Worm (Caenorhabditis elegans): ENCODE results near the gene Y54G11A.2.

Gene Y54G11A.2

DNA sequence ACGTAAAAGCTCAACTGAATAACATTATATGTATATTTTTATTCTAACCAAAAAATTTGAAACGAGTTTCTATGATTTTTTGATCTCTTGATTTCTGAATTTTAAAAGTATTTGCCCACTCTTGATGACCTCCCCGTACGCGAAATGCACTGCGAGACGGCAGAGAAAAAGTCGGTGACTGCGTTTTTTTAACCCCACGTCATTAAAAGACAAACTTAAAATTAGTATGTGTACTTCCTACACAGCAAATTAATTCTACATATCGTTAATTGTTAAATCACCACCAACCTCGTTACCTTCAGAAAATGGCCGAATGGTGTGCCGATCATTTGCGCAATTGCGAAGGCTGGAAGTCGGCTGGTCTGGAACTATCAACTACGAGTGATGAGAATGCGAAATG, 40.4 kb downstream of the Y54G11A.2 start, which contains the start of gene Y54G11A.4:
TSS of gene Y54G11A.4 (plus strand) at position 301 of the 400 bp plus-strand sequence.
- TF ChIP-seq ceh-82 (tag; optimal IDR thresholded peaks at IDR 0.05): peak in 1 of 3 experiments; percentile 13
- no peak for TF ChIP-seq nhr-28 (tag; optimal IDR thresholded peaks at IDR 0.05)
- no peak for TF ChIP-seq ceh-90 (tag; optimal IDR thresholded peaks at IDR 0.05)
- TF ChIP-seq C16A3.4 (tag; optimal IDR thresholded peaks at IDR 0.05): no peak
- no peak for TF ChIP-seq nhr-76 (tag; optimal IDR thresholded peaks at IDR 0.05)
- TF ChIP-seq nhr-85 (tag): peak; percentile 38
- TF ChIP-seq hpl-2 (GFP tag; optimal IDR thresholded peaks at IDR 0.05): no peak

DNA sequence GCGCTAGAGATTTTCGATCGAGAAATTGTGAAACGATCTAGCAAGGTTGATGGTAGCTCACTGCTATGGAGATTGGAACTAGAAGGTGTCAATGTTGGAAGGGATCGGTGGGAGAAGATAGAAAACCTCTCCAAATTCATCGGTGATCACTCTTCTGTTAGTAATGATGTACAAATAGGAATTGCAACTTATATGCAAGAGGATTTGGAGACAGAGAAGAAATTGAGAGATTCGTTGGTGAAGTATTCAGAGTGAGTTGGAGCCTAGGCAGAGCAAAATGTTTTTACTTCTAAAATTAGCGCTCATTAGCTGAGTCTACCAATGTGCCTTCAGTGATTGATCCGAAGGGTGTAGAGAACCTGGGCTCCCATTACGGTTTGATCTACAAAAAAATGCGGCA, 42.2 kb downstream of the Y54G11A.2 start:
- no peak for TF ChIP-seq pag-3 (tag; optimal IDR thresholded peaks at IDR 0.05; ENCODE audit: borderline replicate concordance, insufficient read depth)
- no peak for TF ChIP-seq efl-1 (optimal IDR thresholded peaks at IDR 0.05)
- peak in 1 of 2 experiments; percentile 85 for TF ChIP-seq efl-1 (GFP tag; optimal IDR thresholded peaks at IDR 0.05 in 1 of 2)
- TF ChIP-seq sptf-1 (tag; optimal IDR thresholded peaks at IDR 0.05): no peak

DNA sequence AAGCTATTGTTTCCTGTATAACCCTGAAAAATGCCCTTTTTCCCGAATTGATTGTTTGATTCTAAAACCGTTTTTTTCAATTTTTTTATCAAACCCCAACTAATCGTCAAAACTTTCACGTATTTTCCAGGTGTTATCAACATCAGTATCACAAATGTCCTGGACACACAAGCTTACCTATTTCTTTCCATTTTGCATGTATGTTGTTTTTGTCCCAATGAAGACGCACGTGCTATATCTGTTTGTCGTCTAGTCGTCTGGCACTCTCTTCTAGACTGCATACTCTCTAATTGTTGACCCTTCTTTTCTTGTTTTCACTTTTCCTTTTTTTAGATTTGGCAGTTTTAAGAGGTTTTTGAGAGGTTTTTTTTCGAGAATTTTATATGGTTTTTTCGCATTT, 44.2 kb downstream of the Y54G11A.2 start:
- TF ChIP-seq aha-1 (tag; optimal IDR thresholded peaks at IDR 0.05) (no peak), lsy-2 (tag; optimal IDR thresholded peaks at IDR 0.05) (peak; percentile 24 to 46), egl-13 (tag; optimal IDR thresholded peaks at IDR 0.05) (no peak), pax-3 (tag; optimal IDR thresholded peaks at IDR 0.05) (no peak), fkh-8 (tag; optimal IDR thresholded peaks at IDR 0.05) (no peak), nhr-237 (tag; optimal IDR thresholded peaks at IDR 0.05) (no peak), rnt-1 (tag; optimal IDR thresholded peaks at IDR 0.05) (peak; percentile 2), lin-39 (tag; optimal IDR thresholded peaks at IDR 0.05) (no peak), aly-2 (tag; optimal IDR thresholded peaks at IDR 0.05) (no peak), tlp-1 (tag; optimal IDR thresholded peaks at IDR 0.05) (no peak), F16B12.6 (tag; optimal IDR thresholded peaks at IDR 0.05) (no peak), elt-3 (tag; optimal IDR thresholded peaks at IDR 0.05) (peak in 2 of 6 experiments; percentile 19 to 72), ztf-11 (tag; optimal IDR thresholded peaks at IDR 0.05) (no peak), dpl-1 (GFP tag; optimal IDR thresholded peaks at IDR 0.05) (peak in 2 of 3 experiments; percentile 46 to 47), unc-98 (GFP tag; IDR thresholded peaks at IDR 0.05) (no peak), ceh-82 (tag; optimal IDR thresholded peaks at IDR 0.05) (no peak), nhr-28 (tag; optimal IDR thresholded peaks at IDR 0.05) (no peak), nhr-19 (GFP tag; conservative IDR thresholded peaks at IDR 0.05) (peak; percentile 16; the same call in 1 of the 2 replicates), nhr-85 (tag) (peak; percentile 85), xbp-1 (tag; optimal IDR thresholded peaks at IDR 0.05) (no peak), lin-35 (GFP tag; optimal IDR thresholded peaks at IDR 0.05) (peak; percentile 14 to 68), nhr-20 (tag; optimal IDR thresholded peaks at IDR 0.05) (peak; percentile 87), lin-15B (tag; optimal IDR thresholded peaks at IDR 0.05) (no peak), nhr-47 (tag; optimal IDR thresholded peaks at IDR 0.05) (peak; percentile 9), efl-1 (optimal IDR thresholded peaks at IDR 0.05) (peak; percentile 30 to 49), efl-1 (GFP tag; optimal IDR thresholded peaks at IDR 0.05 in 1 of 2) (peak in 1 of 2 experiments; percentile 72), lir-3 (tag; optimal IDR thresholded peaks at IDR 0.05; ENCODE audit: poor library complexity) (no peak), C34B4.2 (tag; optimal IDR thresholded peaks at IDR 0.05) (no peak), fkh-10 (GFP tag; optimal IDR thresholded peaks at IDR 0.05) (no peak), ceh-8 (GFP tag; optimal IDR thresholded peaks at IDR 0.05) (no peak), sup-37 (GFP tag; optimal IDR thresholded peaks at IDR 0.05) (no peak), fos-1 (tag; optimal IDR thresholded peaks at IDR 0.05) (peak; percentile 32), sptf-1 (tag; optimal IDR thresholded peaks at IDR 0.05) (no peak), hpl-2 (GFP tag; optimal IDR thresholded peaks at IDR 0.05) (no peak), irx-1 (tag; optimal IDR thresholded peaks at IDR 0.05) (no peak), nhr-71 (tag; optimal IDR thresholded peaks at IDR 0.05) (peak; percentile 69), mep-1 (tag; optimal IDR thresholded peaks at IDR 0.05) (peak; percentile 75), ceh-88 (GFP tag; IDR thresholded peaks at IDR 0.05) (no peak), C16A3.4 (tag; optimal IDR thresholded peaks at IDR 0.05) (no peak), ztf-4 (tag; optimal IDR thresholded peaks at IDR 0.05) (no peak), lin-13 (GFP tag; optimal IDR thresholded peaks at IDR 0.05) (no peak), grh-1 (GFP tag; IDR thresholded peaks at IDR 0.05) (no peak), unc-62 (GFP tag; optimal IDR thresholded peaks at IDR 0.05) (no peak), hlh-4 (tag; optimal IDR thresholded peaks at IDR 0.05) (no peak), blmp-1 (tag; optimal IDR thresholded peaks at IDR 0.05) (peak; percentile 95)
